Worm (Caenorhabditis elegans) whole organism, mixed stage, embryonic: ENCODE data around the gene C14C6.13.

Experiments used
- M03D4.4 ChIP-seq: sonication (generic microtip); optimal IDR thresholded peaks from 2 replicates; lab custom pipeline; 2017; ENCODE audit warnings: mild to moderate bottlenecking, missing genetic modification characterization, missing compliant biosample characterization
- bed-3 ChIP-seq: fragments of 200-800 bp; sonication (Bioruptor generic); optimal IDR thresholded peaks from 3 replicates; lab custom pipeline; 2018; ENCODE audit warnings: mild to moderate bottlenecking, missing genetic modification characterization, moderate library complexity, missing compliant biosample characterization
- blmp-1 ChIP-seq: fragments of 150-350 bp; optimal IDR thresholded peaks from 2 replicates; lab custom pipeline; 2014; ENCODE audit warnings: missing biosample characterization, missing genetic modification characterization
- ceh-39 ChIP-seq: fragments of 150-350 bp; optimal IDR thresholded peaks from 2 replicates; lab custom pipeline; 2014; ENCODE audit warnings: missing biosample characterization, missing genetic modification characterization
- ceh-43 ChIP-seq: fragments of 200-800 bp; sonication (Bioruptor generic); optimal IDR thresholded peaks from 2 replicates; lab custom pipeline; 2018; ENCODE audit warnings: mild to moderate bottlenecking, missing genetic modification characterization, moderate library complexity, missing compliant biosample characterization
- ceh-83 ChIP-seq: fragments of 200-800 bp; sonication (Bioruptor generic); optimal IDR thresholded peaks from 2 replicates; lab custom pipeline; 2018; ENCODE audit warnings: mild to moderate bottlenecking, missing genetic modification characterization, missing compliant biosample characterization
- ces-1 ChIP-seq: fragments of 150-350 bp; optimal IDR thresholded peaks from 2 replicates; lab custom pipeline; 2014; ENCODE audit warnings: missing biosample characterization, missing genetic modification reagents, missing genetic modification characterization
- cnd-1 ChIP-seq: fragments of 200-800 bp; sonication (Bioruptor generic); optimal IDR thresholded peaks from 2 replicates; lab custom pipeline; 2018; ENCODE audit warnings: mild to moderate bottlenecking, missing genetic modification characterization, missing compliant biosample characterization
- drap-1 ChIP-seq: fragments of 200-800 bp; sonication (Bioruptor generic); optimal IDR thresholded peaks from 3 replicates; lab custom pipeline; 2018; ENCODE audit warnings: mild to moderate bottlenecking, missing genetic modification characterization, missing compliant biosample characterization
- elt-1 ChIP-seq: sonication (generic microtip); optimal IDR thresholded peaks from 2 replicates; lab custom pipeline; 2017; ENCODE audit warnings: missing genetic modification characterization, mild to moderate bottlenecking, missing compliant biosample characterization, antibody characterized with exemption, moderate library complexity, borderline replicate concordance; ENCODE audit not compliant: insufficient read depth
- elt-3 ChIP-seq: fragments of 150-350 bp; optimal IDR thresholded peaks from 2 replicates; lab custom pipeline; 2014; ENCODE audit warnings: missing biosample characterization, missing genetic modification characterization
- flh-1 ChIP-seq: fragments of 200-800 bp; sonication (Bioruptor generic); optimal IDR thresholded peaks from 2 replicates; lab custom pipeline; 2018; ENCODE audit warnings: mild to moderate bottlenecking, missing genetic modification characterization, moderate library complexity, missing compliant biosample characterization
- ham-2 ChIP-seq: fragments of 200-800 bp; sonication (Bioruptor generic); optimal IDR thresholded peaks from 2 replicates; lab custom pipeline; 2018; ENCODE audit warnings: mild to moderate bottlenecking, missing genetic modification characterization, missing compliant biosample characterization
- hlh-1 ChIP-seq: fragments of 150-350 bp; optimal IDR thresholded peaks from 2 replicates; lab custom pipeline; 2014; ENCODE audit warnings: missing biosample characterization, missing genetic modification reagents, missing genetic modification characterization
- lin-13 ChIP-seq: fragments of 150-350 bp; optimal IDR thresholded peaks from 2 replicates; lab custom pipeline; 2014; ENCODE audit warnings: missing biosample characterization, missing genetic modification characterization
- lin-32 ChIP-seq: fragments of 200-800 bp; sonication (Bioruptor generic); optimal IDR thresholded peaks from 2 replicates; lab custom pipeline; 2018; ENCODE audit warnings: mild to moderate bottlenecking, missing genetic modification characterization, missing compliant biosample characterization
- lsy-2 ChIP-seq: fragments of 150-350 bp; optimal IDR thresholded peaks from 2 replicates; lab custom pipeline; 2014; ENCODE audit warnings: missing biosample characterization, missing genetic modification characterization
- mab-5 ChIP-seq: fragments of 150-350 bp; optimal IDR thresholded peaks from 2 replicates; lab custom pipeline; 2014; ENCODE audit warnings: missing biosample characterization, missing genetic modification characterization
- mls-2 ChIP-seq: sonication (generic microtip); optimal IDR thresholded peaks from 2 replicates; lab custom pipeline; 2016; ENCODE audit warnings: mild to moderate bottlenecking, missing genetic modification characterization, moderate library complexity, missing compliant biosample characterization
- nhr-12 ChIP-seq: fragments of 150-350 bp; optimal IDR thresholded peaks from 2 replicates; lab custom pipeline; 2014; ENCODE audit warnings: missing biosample characterization, missing genetic modification characterization
- nhr-2 ChIP-seq: fragments of 150-350 bp; optimal IDR thresholded peaks from 2 replicates; lab custom pipeline; 2014; ENCODE audit warnings: missing biosample characterization, missing genetic modification characterization
- nhr-237 ChIP-seq: fragments of 150-350 bp; optimal IDR thresholded peaks from 2 replicates; lab custom pipeline; 2014; ENCODE audit warnings: missing biosample characterization, missing genetic modification characterization
- nhr-28 ChIP-seq: fragments of 150-350 bp; optimal IDR thresholded peaks from 2 replicates; lab custom pipeline; 2014; ENCODE audit warnings: missing biosample characterization, missing genetic modification characterization
- nhr-76 ChIP-seq: sonication (generic microtip); optimal IDR thresholded peaks from 2 replicates; lab custom pipeline; 2017; ENCODE audit warnings: missing biosample characterization, missing genetic modification characterization
- pha-4 ChIP-seq: fragments of 150-350 bp; optimal IDR thresholded peaks from 2 replicates; lab custom pipeline; 2018; ENCODE audit warnings: missing biosample characterization, missing genetic modification reagents, missing genetic modification characterization
- sem-2 ChIP-seq: fragments of 200-800 bp; sonication (Bioruptor generic); optimal IDR thresholded peaks from 2 replicates; lab custom pipeline; 2018; ENCODE audit warnings: mild to moderate bottlenecking, missing genetic modification characterization, missing compliant biosample characterization
- snpc-4 ChIP-seq: fragments of 150-350 bp; optimal IDR thresholded peaks from 2 replicates; lab custom pipeline; 2014; ENCODE audit warnings: missing biosample characterization, missing genetic modification characterization
- sptf-1 ChIP-seq: sonication (generic microtip); optimal IDR thresholded peaks from 2 replicates; lab custom pipeline; 2017; ENCODE audit warnings: mild to moderate bottlenecking, missing genetic modification characterization, moderate library complexity, missing compliant biosample characterization
- unc-120 ChIP-seq: sonication (generic microtip); optimal IDR thresholded peaks from 2 replicates; lab custom pipeline; 2017; ENCODE audit warnings: missing genetic modification characterization, missing compliant biosample characterization; ENCODE audit not compliant: poor library complexity, severe bottlenecking
- unc-39 ChIP-seq: fragments of 150-350 bp; optimal IDR thresholded peaks from 2 replicates; lab custom pipeline; 2014; ENCODE audit warnings: missing biosample characterization, missing genetic modification characterization
- unc-62 ChIP-seq: fragments of 150-350 bp; optimal IDR thresholded peaks from 2 replicates; lab custom pipeline; 2014; ENCODE audit warnings: missing biosample characterization, missing genetic modification reagents, missing genetic modification characterization
- zip-8 ChIP-seq: fragments of 150-350 bp; optimal IDR thresholded peaks from 2 replicates; lab custom pipeline; 2014; ENCODE audit warnings: missing biosample characterization, missing genetic modification characterization
- ztf-11 ChIP-seq: fragments of 150-350 bp; optimal IDR thresholded peaks from 2 replicates; lab custom pipeline; 2014; ENCODE audit warnings: missing biosample characterization, missing genetic modification characterization

Gene C14C6.13

ce11 chrV:598626-599025 lies 24.1 kb upstream of the C14C6.13 start:
- TF ChIP-seq ztf-11, result no peak
- TF ChIP-seq bed-3 (GFP tag; lab: Kevin White, UChicago), result no peak
- TF ChIP-seq drap-1 (GFP tag; lab: Kevin White, UChicago), result no peak
- no peak for TF ChIP-seq ceh-83 (GFP tag; lab: Kevin White, UChicago)
- no peak for TF ChIP-seq ceh-39
- no peak for TF ChIP-seq nhr-2 (tag; lab: Kevin White, UChicago)
- no peak for TF ChIP-seq elt-1 (tag; lab: Kevin White, UChicago)
- TF ChIP-seq unc-120, result no peak
- TF ChIP-seq sem-2 (GFP tag; lab: Kevin White, UChicago), result no peak
- TF ChIP-seq lin-32, result no peak
- TF ChIP-seq unc-62 (GFP tag; lab: Kevin White, UChicago), result no peak
- no peak for TF ChIP-seq hlh-1 (tag; lab: Kevin White, UChicago)
- no peak for TF ChIP-seq unc-39
- TF ChIP-seq flh-1, result no peak
- TF ChIP-seq ham-2 (GFP tag; lab: Kevin White, UChicago), result no peak
- no peak for TF ChIP-seq mls-2
- TF ChIP-seq blmp-1 (tag; lab: Kevin White, UChicago), result no peak
- no peak for TF ChIP-seq M03D4.4 (tag; lab: Kevin White, UChicago)
- TF ChIP-seq elt-3 (tag; lab: Kevin White, UChicago), result no peak
- no peak for TF ChIP-seq ceh-43 (GFP tag; lab: Kevin White, UChicago)
- TF ChIP-seq, all 35 proteins: peak for 0

- TF ChIP-seq ceh-83 (GFP tag; lab: Kevin White, UChicago) (no peak), snpc-4 (tag; lab: Kevin White, UChicago) (no peak), ham-2 (GFP tag; lab: Kevin White, UChicago) (no peak), elt-1 (tag; lab: Kevin White, UChicago) (no peak), lsy-2 (no peak), unc-39 (no peak), nhr-28 (tag; lab: Kevin White, UChicago) (no peak), ces-1 (no peak), ceh-43 (GFP tag; lab: Kevin White, UChicago) (no peak), drap-1 (GFP tag; lab: Kevin White, UChicago) (no peak), unc-120 (no peak), nhr-2 (tag; lab: Kevin White, UChicago) (no peak), blmp-1 (tag; lab: Kevin White, UChicago) (no peak), M03D4.4 (tag; lab: Kevin White, UChicago) (no peak)
- TF ChIP-seq, all 35 proteins: peak for 0
Observed at ce11 chrV:597823-598222, 23.3 kb upstream of the C14C6.13 start.

ce11 chrV:596923-597322 lies 22.4 kb upstream of the C14C6.13 start:
- no peak for TF ChIP-seq nhr-237 (tag; lab: Kevin White, UChicago)
- TF ChIP-seq unc-62 (GFP tag; lab: Kevin White, UChicago), result no peak
- no peak for TF ChIP-seq sptf-1 (tag; lab: Kevin White, UChicago)
- TF ChIP-seq cnd-1 (tag; lab: Kevin White, UChicago), result no peak
- TF ChIP-seq nhr-12 (tag; lab: Kevin White, UChicago), result no peak
- no peak for TF ChIP-seq flh-1
- TF ChIP-seq pha-4 (tag; lab: Kevin White, UChicago), result no peak
- TF ChIP-seq mls-2, result no peak
- TF ChIP-seq unc-39, result no peak
- TF ChIP-seq lin-13 (tag; lab: Kevin White, UChicago), result no peak
- no peak for TF ChIP-seq ham-2 (GFP tag; lab: Kevin White, UChicago)
- no peak for TF ChIP-seq snpc-4 (tag; lab: Kevin White, UChicago)
- no peak for TF ChIP-seq lsy-2
- no peak for TF ChIP-seq ces-1
- TF ChIP-seq, all 35 proteins: peak for 0

DNA sequence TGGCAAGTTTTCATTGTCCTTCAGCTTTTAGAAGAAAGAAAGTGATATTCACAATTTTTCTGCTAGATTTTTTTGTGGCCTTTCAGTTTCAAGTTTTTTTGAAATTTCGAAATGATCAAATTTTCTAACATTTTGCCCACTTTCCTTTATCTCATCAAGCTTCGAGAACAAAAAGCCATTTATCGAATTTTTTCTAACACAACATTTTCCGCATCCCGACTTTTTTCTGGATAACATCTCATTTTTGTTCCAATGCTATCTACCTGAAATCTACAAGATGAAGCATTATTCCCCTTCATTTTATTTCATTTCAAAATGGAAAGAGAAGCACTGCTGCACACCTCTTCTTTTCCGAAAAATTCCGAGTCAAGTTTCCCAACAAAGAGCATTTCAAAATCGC lies 18.4 kb upstream of the C14C6.13 start, which contains the start of gene ZK488.5:
Gene ZK488.5, plus strand, starts transcription at position 301 of the 400 bp plus-strand sequence.
- TF ChIP-seq nhr-76 (tag; lab: Kevin White, UChicago), result no peak

DNA sequence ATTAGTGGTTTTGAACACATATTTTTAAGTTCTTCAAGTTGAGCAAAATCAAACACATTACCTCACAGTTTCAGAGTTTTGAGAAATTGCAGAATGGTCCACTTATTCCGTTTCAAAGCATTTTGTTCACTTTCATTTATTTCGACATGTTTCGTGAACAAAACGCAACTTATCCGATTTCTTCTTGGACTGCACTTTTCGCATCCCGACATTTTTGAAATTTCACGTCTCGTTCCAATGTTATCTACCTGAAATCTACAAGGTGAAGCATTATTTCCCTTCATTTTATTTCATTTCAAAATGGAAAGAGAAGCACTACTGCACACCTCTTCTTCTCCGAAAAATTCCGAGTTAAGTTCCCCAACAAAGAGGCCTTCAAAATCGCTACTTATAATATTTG lies 15.6 kb upstream of the C14C6.13 start, which contains the start of gene ZK488.6:
Gene ZK488.6, plus strand, starts transcription at position 301 of the 400 bp plus-strand sequence.
- TF ChIP-seq ham-2 (GFP tag; lab: Kevin White, UChicago), result no peak
- TF ChIP-seq sptf-1 (tag; lab: Kevin White, UChicago), result no peak
- no peak for TF ChIP-seq flh-1
- no peak for TF ChIP-seq mls-2
- no peak for TF ChIP-seq ceh-83 (GFP tag; lab: Kevin White, UChicago)
- no peak for TF ChIP-seq hlh-1 (tag; lab: Kevin White, UChicago)
- no peak for TF ChIP-seq lsy-2
- TF ChIP-seq M03D4.4 (tag; lab: Kevin White, UChicago), result no peak
- no peak for TF ChIP-seq drap-1 (GFP tag; lab: Kevin White, UChicago)
- no peak for TF ChIP-seq zip-8 (tag; lab: Kevin White, UChicago)
- no peak for TF ChIP-seq nhr-76 (tag; lab: Kevin White, UChicago)
- TF ChIP-seq elt-1 (tag; lab: Kevin White, UChicago), result no peak
- TF ChIP-seq unc-120, result no peak
- no peak for TF ChIP-seq mab-5 (tag; lab: Kevin White, UChicago)
- no peak for TF ChIP-seq bed-3 (GFP tag; lab: Kevin White, UChicago)
- no peak for TF ChIP-seq ces-1
- TF ChIP-seq nhr-28 (tag; lab: Kevin White, UChicago), result no peak
- TF ChIP-seq nhr-12 (tag; lab: Kevin White, UChicago), result no peak
